Worm (Caenorhabditis elegans): ENCODE results near the gene skr-16.

The skr-16 gene

DNA sequence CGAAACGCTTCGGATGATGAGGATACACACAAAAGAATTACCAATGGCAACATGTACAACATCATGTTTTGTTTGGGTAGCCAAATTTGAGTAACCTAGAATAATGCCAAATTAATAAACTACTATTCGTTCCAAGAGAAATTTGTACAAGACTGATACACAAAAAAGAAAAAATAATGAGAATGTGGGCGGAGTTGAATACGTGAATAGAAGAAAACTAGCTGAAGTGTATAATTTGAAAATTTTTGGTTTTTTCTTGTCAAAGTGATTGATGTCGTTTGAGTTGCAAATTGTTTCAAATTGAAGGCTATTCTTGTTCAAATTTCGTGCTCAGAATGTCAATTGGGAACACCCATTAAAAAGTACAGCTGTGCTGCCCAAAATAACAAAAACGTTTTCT, 23.2 kb downstream of the skr-16 start, which contains the start of gene R13A1.5:
Gene R13A1.5, minus strand, starts transcription at position 101 of the 400 bp plus-strand sequence.
- no peak for TF ChIP-seq tlf-1 (GFP tag; optimal IDR thresholded peaks at IDR 0.05)
- TF ChIP-seq somi-1 (GFP tag; optimal IDR thresholded peaks at IDR 0.05) = no peak
- TF ChIP-seq C17E4.6 (GFP tag; IDR thresholded peaks at IDR 0.05) = no peak
- TF ChIP-seq rcor-1 (GFP tag; IDR thresholded peaks at IDR 0.05) = no peak
- TF ChIP-seq hlh-26 (GFP tag; conservative IDR thresholded peaks at IDR 0.05) = no peak
- no peak for TF ChIP-seq hmg-1.2 (GFP tag; IDR thresholded peaks at IDR 0.05)

DNA sequence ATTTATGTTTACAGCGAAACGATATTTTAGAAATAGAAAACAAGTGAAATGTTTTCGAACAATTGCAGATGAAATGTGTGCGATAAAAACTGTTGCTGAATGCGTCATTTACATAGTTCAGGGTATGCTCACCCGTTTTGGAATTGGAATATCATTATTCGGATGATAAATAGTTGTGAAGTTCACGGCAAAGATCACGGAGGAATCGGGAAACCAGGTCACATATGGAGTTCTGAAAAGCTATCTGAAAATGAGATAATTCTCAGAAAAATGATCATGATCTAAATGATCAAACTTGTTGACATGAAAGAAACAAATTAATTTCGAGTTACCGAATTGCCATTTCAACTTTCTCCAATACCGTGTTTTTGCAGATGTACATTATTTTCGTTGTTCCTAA, 27.2 kb downstream of the skr-16 start, which contains the start of gene best-16:
Gene best-16, minus strand, starts transcription at position 101 of the 400 bp plus-strand sequence.
- TF ChIP-seq egl-18 (GFP tag; IDR thresholded peaks at IDR 0.05) (no peak), sea-2 (GFP tag; IDR thresholded peaks at IDR 0.05) (no peak), hlh-12 (tag; optimal IDR thresholded peaks at IDR 0.05) (no peak), tlf-1 (GFP tag; optimal IDR thresholded peaks at IDR 0.05) (no peak), ceh-27 (GFP tag; optimal IDR thresholded peaks at IDR 0.05) (no peak), attf-6 (GFP tag; IDR thresholded peaks at IDR 0.05) (no peak), mxl-1 (tag; optimal IDR thresholded peaks at IDR 0.05) (no peak), pha-4 (tag; optimal IDR thresholded peaks at IDR 0.05) (no peak), ztf-18 (tag; optimal IDR thresholded peaks at IDR 0.05) (no peak)

DNA sequence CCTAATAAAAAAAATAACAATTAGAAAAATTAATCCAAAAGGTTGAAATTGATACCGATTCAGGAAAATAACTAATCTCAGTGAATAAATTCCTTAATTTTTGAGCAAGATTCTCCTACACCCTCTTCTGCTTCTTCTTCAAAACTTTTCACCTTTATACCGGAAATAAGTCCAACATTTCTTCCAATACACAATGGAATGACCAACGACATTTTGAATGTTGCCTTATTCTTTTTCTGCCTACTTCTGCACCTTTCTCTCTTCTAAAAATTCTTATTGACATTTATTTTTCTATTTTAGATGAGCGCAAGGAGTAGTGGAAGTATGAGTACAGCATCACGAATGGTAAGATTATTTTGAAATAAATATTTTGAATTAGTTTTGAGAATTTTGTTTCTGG, 28.3 kb downstream of the skr-16 start, which contains the start of gene unc-8:
Gene unc-8, plus strand, starts transcription at position 301 of the 400 bp plus-strand sequence.
- TF ChIP-seq tbp1 (GFP tag; optimal IDR thresholded peaks at IDR 0.05) (no peak), Y56A3A.18 (GFP tag; IDR thresholded peaks at IDR 0.05) (no peak), madf-3 (GFP tag; IDR thresholded peaks at IDR 0.05) (no peak), nfya-1 (tag; optimal IDR thresholded peaks at IDR 0.05; ENCODE audit: borderline replicate concordance, insufficient read depth) (no peak), lir-1 (GFP tag; conservative IDR thresholded peaks at IDR 0.05) (no peak), F55B11.4 (tag; optimal IDR thresholded peaks at IDR 0.05; ENCODE audit: borderline replicate concordance, insufficient read depth) (no peak), F22D6.2 (tag; optimal IDR thresholded peaks at IDR 0.05) (no peak), dpff-1 (tag; optimal IDR thresholded peaks at IDR 0.05) (no peak), nhr-90 (tag; optimal IDR thresholded peaks at IDR 0.05) (no peak), F10E7.11 (tag; optimal IDR thresholded peaks at IDR 0.05) (no peak), cebp-1 (GFP tag; IDR thresholded peaks at IDR 0.05) (no peak), cebp-1 (tag; optimal IDR thresholded peaks at IDR 0.05) (no peak), C06A6.2 (GFP tag; conservative IDR thresholded peaks at IDR 0.05) (no peak), F57C9.4 (tag; optimal IDR thresholded peaks at IDR 0.05) (no peak)

DNA sequence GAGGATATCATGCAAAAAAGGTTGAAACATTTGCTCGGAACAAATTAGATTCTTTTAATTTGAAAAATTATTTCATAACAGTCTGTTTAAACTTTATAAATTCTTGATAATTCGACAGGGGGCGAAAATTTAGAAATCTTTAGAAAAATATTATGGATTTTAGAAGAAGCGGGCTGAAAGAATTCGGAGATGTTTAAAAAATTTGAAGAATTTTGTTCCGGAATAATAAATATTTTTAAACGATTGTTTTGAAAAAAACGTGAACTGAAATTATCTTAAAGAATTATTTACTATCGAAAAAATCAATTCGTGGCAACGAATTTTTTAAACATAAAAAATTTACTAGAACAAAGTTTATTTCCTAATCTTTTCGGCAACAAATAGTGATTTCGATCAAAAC, 35.2 kb downstream of the skr-16 start, which contains the start of gene R13A1.3:
Gene R13A1.3, plus strand, starts transcription at position 301 of the 400 bp plus-strand sequence.
- TF ChIP-seq mel-28 (tag; optimal IDR thresholded peaks at IDR 0.05; ENCODE audit: borderline replicate concordance) (no peak), rec-8 (tag; optimal IDR thresholded peaks at IDR 0.05) (no peak), hmg-20 (GFP tag; IDR thresholded peaks at IDR 0.05) (no peak), F10E7.11 (tag; optimal IDR thresholded peaks at IDR 0.05) (no peak), Y53G8AR.9 (GFP tag; conservative IDR thresholded peaks at IDR 0.05) (no peak)

DNA sequence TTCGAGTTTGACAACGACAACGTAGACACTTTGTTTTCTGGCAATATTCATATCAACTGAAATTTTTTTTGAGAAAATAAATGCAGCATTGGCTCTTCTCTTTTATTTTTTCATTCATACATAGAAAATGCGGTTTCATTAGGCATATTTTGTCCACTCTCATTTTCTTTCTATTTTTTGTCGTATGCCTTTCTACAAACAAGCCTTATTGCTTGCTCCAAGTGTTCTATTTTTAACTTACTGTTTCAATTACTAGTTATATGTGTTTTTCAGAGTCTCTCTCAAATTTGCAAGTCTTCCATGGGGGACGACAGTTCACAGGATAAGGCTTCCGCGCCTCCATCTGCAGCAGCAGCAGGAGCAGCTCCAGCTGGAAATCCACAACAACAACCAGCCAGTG, 37.5 kb downstream of the skr-16 start, which contains the start of gene kcc-1:
Gene kcc-1, plus strand, starts transcription at position 301 of the 400 bp plus-strand sequence.
- no peak for TF ChIP-seq hsf-1 (GFP tag; IDR thresholded peaks at IDR 0.05)
- TF ChIP-seq nhr-120 (GFP tag; IDR thresholded peaks at IDR 0.05) = no peak
- TF ChIP-seq ekl-4 (GFP tag; IDR thresholded peaks at IDR 0.05) = no peak
- TF ChIP-seq bed-2 (GFP tag; IDR thresholded peaks at IDR 0.05) = no peak
- no peak for TF ChIP-seq xnd-1 (tag; optimal IDR thresholded peaks at IDR 0.05)
- TF ChIP-seq hrde-1 (tag; optimal IDR thresholded peaks at IDR 0.05; ENCODE audit: borderline replicate concordance) = no peak
- no peak for TF ChIP-seq attf-5 (GFP tag; optimal IDR thresholded peaks at IDR 0.05)
- TF ChIP-seq zfh-2 (GFP tag; conservative IDR thresholded peaks at IDR 0.05) = no peak
- no peak for TF ChIP-seq hmg-1.2 (GFP tag; IDR thresholded peaks at IDR 0.05)
- no peak for TF ChIP-seq snpc-4 (GFP tag; optimal IDR thresholded peaks at IDR 0.05)
- TF ChIP-seq snpc-4 (tag; optimal IDR thresholded peaks at IDR 0.05) = no peak
- TF ChIP-seq D2030.7 (GFP tag; IDR thresholded peaks at IDR 0.05) = no peak
- TF ChIP-seq ets-4 (GFP tag; optimal IDR thresholded peaks at IDR 0.05) = no peak

All from whole organism, young adult.